Fruit fly (Drosophila melanogaster) S2 (cell line): ENCODE results near the gene Ino80.

Source experiments
- CG8478 ChIP-seq: fragments of >200 bp; optimal IDR thresholded peaks from 2 replicates; lab custom pipeline; 2018
- CTCF ChIP-seq, 2 experiments: fragments of >200 bp; optimal IDR thresholded peaks; 2 replicates each; lab custom pipeline; 2018

Ino80 gene

DNA sequence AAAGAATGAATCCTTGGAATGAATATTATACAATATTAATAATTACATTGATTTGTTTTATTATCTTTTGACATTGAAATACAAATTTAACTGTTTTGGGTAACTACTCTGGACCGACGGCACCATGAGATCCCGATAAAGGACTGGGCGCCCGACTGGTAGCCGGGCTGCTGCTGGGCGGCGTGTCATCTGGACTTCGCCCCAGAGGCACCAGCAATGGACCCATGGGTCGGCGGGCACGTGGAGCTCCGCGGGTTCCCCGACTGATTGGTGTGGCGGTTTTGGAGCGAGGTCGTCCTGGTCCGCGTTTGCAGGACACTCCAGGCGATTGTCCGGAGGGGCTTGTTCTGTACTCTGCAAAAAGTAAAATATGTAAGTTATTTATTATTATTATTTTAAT, 33.9 kb downstream of the Ino80 start:
- TF ChIP-seq CTCF (optimal IDR thresholded peaks at IDR 0.05; lab: Kevin White, UChicago) (no peak), CG8478 (lab: Kevin White, UChicago) (no peak)

- TF ChIP-seq CTCF (optimal IDR thresholded peaks at IDR 0.05; lab: Kevin White, UChicago), result no peak
- no peak for TF ChIP-seq CG8478 (lab: Kevin White, UChicago)
These were observed 40.1 kb downstream of the Ino80 start for dm6 chr3R:19362879-19363278.

DNA sequence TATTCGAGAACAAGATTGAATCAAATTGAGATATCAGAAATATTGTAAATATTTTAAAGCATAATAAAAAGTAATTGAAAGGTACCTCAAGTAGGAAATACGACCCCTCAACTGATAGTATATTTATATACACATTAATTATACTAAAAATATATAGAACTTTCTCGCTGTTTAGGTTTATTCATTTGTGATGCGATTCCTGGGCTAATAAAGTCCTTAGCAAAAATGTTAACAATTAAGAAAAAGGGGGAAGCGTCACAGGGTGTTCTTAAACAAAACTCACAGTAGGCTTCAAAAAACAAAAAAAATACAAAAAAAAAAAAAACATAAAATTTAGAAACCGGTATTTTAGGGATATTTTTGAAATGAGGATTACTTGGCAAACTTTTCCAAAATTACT, 49.2 kb downstream of the Ino80 start, which contains the start of gene CG43203:
CG43203 (plus strand) TSS at position 301 of the 400 bp plus-strand sequence.
- TF ChIP-seq CG8478 (lab: Kevin White, UChicago), result no peak
- TF ChIP-seq CTCF (optimal IDR thresholded peaks at IDR 0.05; lab: Kevin White, UChicago), result no peak

DNA sequence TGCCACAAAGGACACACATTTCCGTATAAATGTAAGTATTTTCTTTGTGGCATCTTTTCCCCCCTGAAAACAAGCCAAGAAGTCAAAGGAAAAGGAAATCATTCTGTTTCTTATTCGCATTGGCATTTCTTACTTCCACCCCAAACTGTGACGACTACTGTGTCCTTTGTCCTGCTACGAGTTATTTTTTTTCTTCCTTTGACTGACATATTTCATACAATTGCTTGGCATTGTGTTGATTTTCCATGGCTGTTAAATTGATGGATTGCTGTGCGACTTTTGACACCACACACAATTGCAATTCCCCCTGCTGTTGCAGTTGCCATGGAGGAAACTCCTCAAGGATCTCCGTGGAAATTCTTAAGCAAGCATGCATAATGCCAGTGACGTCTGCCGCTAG, 50.8 kb downstream of the Ino80 start:
- TF ChIP-seq CG8478 (lab: Kevin White, UChicago), result no peak
- TF ChIP-seq CTCF (optimal IDR thresholded peaks at IDR 0.05; lab: Kevin White, UChicago), result no peak

DNA sequence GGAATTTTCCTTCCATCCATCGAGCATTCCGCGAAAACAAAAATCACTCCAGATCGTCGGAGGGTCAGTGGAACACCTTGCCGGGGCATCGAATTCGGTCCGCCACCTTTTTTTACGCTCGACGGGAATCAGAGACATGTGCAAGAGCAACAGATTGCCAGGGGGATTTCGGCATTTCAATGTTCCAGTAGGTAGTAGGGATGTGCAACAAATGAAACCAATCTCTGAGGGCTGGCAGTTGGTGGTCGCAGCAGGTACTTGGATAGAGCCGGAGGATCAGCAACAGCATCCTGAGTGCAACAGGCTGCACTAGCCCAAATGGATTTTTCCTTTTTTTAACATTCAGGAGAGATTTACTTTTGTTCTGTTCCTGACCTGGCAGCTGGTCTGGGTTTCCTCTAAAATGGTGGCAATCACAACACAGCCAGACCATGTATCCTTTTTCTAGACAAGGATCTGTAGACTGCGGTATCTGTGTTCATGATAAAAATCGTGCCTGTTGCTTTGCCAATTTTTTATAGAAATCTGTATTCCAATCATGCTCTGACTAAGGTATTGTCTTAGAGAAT, 52.5 kb downstream of the Ino80 start:
- TF ChIP-seq CG8478 (lab: Kevin White, UChicago), result no peak
- TF ChIP-seq CTCF (optimal IDR thresholded peaks at IDR 0.05; lab: Kevin White, UChicago), result no peak

dm6 chr3R:19347678-19348077, 55.3 kb downstream of the Ino80 start:
- TF ChIP-seq CG8478 (lab: Kevin White, UChicago), result no peak
- no peak for TF ChIP-seq CTCF (optimal IDR thresholded peaks at IDR 0.05; lab: Kevin White, UChicago)

- TF ChIP-seq CG8478 (lab: Kevin White, UChicago) (no peak), CTCF (optimal IDR thresholded peaks at IDR 0.05; lab: Kevin White, UChicago) (no peak)
These were observed 56.4 kb downstream of the Ino80 start for dm6 chr3R:19346532-19346931.

DNA sequence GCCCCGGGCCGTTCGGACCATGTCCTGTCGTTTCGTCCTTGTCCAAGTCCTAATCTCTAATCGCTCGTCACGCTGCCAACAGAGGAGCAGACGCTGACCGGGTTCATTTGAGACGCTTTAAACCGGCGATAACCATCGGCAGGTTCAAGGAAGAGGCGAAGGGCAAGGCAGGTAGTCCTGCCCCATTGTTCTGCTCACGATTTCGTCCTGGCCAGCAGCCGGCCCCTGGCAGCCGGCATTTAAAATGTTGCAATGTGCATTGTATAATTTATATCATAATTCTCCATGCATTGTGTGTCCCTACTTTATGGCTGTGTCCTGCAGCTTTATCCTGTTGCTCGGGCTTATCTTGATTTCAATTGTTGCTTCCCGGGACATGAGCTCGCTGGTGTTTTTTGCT, 57.7 kb downstream of the Ino80 start:
- TF ChIP-seq CTCF (optimal IDR thresholded peaks at IDR 0.05; lab: Kevin White, UChicago), result no peak
- no peak for TF ChIP-seq CG8478 (lab: Kevin White, UChicago)

DNA sequence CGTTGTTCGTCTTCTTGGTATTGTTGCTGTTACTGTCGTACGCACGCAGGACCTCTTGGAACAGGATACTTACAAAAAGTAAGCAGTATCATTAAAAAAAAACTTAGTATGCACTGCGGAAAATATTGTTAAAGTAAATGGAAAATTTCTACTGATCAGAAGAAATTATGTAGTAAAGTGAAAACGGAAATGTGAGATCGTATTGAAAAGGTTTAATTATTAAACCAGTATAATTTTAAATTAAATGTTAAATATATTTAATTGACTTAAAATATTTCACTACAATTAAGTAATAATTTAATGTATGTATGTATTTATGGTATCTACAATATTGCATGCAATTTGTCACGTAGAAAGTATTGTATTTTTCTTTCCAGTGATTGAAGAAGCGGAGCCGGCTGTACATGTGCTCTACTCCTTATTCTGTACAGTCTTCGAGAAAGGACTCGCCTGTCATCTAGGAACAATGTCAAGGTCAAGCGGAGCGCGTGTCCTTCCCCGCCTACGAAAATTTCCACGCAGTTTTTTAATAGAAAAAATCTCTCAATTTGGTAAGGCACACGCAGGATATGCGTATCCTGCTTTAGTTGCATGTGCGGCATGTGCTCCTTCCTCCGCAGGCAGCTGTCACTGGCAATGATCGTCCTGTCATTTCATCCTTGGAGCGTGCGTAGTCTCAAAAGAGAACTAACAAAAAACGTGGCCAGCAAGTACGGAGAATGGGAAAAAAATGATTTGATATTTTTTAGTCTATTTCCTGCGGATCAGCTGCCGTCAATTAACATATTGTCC, 59.2 kb downstream of the Ino80 start:
- no peak for TF ChIP-seq CTCF (optimal IDR thresholded peaks at IDR 0.05; lab: Kevin White, UChicago)
- TF ChIP-seq CG8478 (lab: Kevin White, UChicago), result no peak

dm6 chr3R:19341779-19342178, 61.2 kb downstream of the Ino80 start:
- TF ChIP-seq CTCF (optimal IDR thresholded peaks at IDR 0.05; lab: Kevin White, UChicago), result no peak
- TF ChIP-seq CG8478 (lab: Kevin White, UChicago), result no peak

DNA sequence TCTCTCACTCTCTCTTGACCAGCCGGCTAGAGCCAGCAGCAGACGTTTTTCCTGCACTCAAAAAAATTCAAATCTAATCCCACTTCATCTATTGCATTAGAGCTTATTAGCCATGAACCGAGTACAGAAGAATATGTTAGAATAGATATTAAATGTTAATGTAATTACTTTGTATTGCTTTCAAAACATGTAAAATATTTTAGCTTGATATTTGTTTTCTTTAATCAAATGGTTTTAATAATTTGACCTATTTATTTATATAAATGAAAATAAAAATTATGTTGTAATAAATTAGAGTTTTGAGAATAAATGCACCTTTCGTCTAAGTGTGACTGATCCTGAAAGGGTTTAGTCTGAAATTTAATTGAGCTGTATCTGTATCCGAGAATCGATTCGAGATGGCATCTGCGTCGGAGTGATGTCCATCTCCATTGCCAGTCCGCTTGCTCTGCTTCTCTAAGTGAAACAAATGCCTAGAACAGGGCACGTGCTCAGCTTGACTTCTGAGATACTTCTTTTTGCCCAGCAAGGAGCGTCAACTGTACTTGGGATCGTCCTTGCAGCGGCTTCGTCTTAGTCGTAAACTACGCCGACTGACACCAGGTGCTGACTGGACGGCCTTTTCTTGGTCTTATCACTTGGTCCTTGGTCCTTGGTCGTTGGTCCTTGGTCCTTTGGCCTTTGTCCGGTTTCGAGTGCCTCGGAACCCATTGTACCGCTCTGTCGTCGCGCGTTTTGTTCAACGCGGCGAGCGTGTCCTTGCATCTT, 62.5 kb downstream of the Ino80 start:
- no peak for TF ChIP-seq CG8478 (lab: Kevin White, UChicago)
- no peak for TF ChIP-seq CTCF (optimal IDR thresholded peaks at IDR 0.05; lab: Kevin White, UChicago)

- TF ChIP-seq CTCF (optimal IDR thresholded peaks at IDR 0.05; lab: Kevin White, UChicago) (no peak), CG8478 (lab: Kevin White, UChicago) (no peak)
These were observed 63.7 kb downstream of the Ino80 start for dm6 chr3R:19339205-19339724.

- no peak for TF ChIP-seq CG8478 (lab: Kevin White, UChicago)
- no peak for TF ChIP-seq CTCF (optimal IDR thresholded peaks at IDR 0.05; lab: Kevin White, UChicago)
These were observed 67.5 kb downstream of the Ino80 start for dm6 chr3R:19335482-19335881.

- TF ChIP-seq CG8478 (lab: Kevin White, UChicago) (no peak), CTCF (optimal IDR thresholded peaks at IDR 0.05; lab: Kevin White, UChicago) (no peak)
These were observed 70.4 kb downstream of the Ino80 start for dm6 chr3R:19332553-19332952.

DNA sequence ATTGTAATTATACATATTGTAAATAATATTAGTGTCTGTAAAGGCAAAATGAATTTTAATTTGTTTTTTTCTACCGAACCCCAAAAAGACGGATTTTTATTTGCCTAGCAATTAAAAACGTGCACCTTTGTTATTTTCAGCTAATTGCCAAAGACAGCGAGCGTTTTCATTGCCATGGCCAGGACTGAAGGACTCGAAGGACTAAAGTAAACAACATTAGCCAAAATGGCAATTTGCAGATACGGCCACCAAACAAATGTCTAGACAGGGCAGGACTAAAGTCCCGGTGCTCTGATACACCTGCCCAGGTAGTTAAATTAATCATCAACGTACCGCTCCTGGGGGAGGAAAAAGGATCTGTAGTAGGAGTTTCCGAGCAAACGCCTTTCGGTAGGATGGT, 70.9 kb downstream of the Ino80 start:
- TF ChIP-seq CTCF (optimal IDR thresholded peaks at IDR 0.05; lab: Kevin White, UChicago) (no peak), CG8478 (lab: Kevin White, UChicago) (no peak)
